Fruit fly (Drosophila melanogaster) whole organism, adult: Measurements from ENCODE around the gene loaf.

Experiments
- CG14711 ChIP-seq: fragments of 200-800 bp; sonication (Bioruptor generic); optimal IDR thresholded peaks from 2 replicates; lab custom pipeline; 2018; ENCODE audit warnings: missing biosample characterization, mild to moderate bottlenecking, missing genetic modification characterization, moderate library complexity
- CG1620 ChIP-seq: fragments of 200-800 bp; sonication (Bioruptor generic); optimal IDR thresholded peaks from 2 replicates; lab custom pipeline; 2016; ENCODE audit warnings: missing biosample characterization, missing genetic modification characterization
- CG33017 ChIP-seq: fragments of 200-800 bp; sonication (Bioruptor generic); optimal IDR thresholded peaks from 2 replicates; lab custom pipeline; 2018; ENCODE audit warnings: missing biosample characterization, mild to moderate bottlenecking, missing genetic modification characterization, moderate library complexity
- CG7101 ChIP-seq: fragments of 200-800 bp; sonication (Bioruptor generic); optimal IDR thresholded peaks from 2 replicates; lab custom pipeline; 2018; ENCODE audit warnings: missing biosample characterization, mild to moderate bottlenecking, missing genetic modification characterization, moderate library complexity
- Crg-1 ChIP-seq: fragments of 200-800 bp; sonication (Bioruptor generic); optimal IDR thresholded peaks from 2 replicates; lab custom pipeline; 2016; ENCODE audit warnings: missing biosample characterization, missing genetic modification characterization
- kay ChIP-seq: fragments of 200-800 bp; sonication (Bioruptor generic); peaks from one replicate; lab custom pipeline; 2016; ENCODE audit warnings: missing biosample characterization, missing genetic modification characterization, borderline replicate concordance

DNA sequence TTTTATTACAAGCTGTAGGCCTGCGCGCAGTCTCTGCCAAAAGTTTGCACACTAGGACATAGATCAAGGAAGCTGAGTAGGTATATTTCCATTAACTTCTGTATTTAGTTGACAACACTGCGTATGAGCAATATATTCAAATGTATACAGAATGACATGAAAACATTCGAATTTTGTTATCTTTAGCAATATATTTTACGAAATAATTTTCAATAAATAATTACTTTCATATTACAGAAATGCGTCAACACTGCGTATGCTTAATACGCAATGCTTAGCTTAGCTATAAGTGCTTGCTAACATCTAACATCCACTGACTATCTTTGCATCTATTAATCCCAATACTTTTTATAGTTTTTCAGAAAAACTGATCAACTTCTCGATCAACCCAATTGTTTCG, 49.6 kb downstream of the loaf start:
- TF ChIP-seq CG7101 (tag; lab: Kevin White, UChicago) = no peak
- TF ChIP-seq kay = no peak
- TF ChIP-seq CG1620 (GFP tag; lab: Kevin White, UChicago) = no peak
- TF ChIP-seq Crg-1 (GFP tag; lab: Kevin White, UChicago) = no peak
- no peak for TF ChIP-seq CG33017 (tag; lab: Kevin White, UChicago)
- TF ChIP-seq CG14711 = no peak
